Worm (Caenorhabditis elegans) whole organism, early embryonic: ENCODE measurements around the gene R160.10.

ENCODE experiments used
- F13C5.2 ChIP-seq: sonication (generic microtip); optimal IDR thresholded peaks from 2 replicates; lab custom pipeline; 2017; ENCODE audit warnings: mild to moderate bottlenecking, missing genetic modification characterization, inconsistent platforms, missing compliant biosample characterization
- ama-1 ChIP-seq: fragments of 150-350 bp; optimal IDR thresholded peaks from 2 replicates; lab custom pipeline; 2014
- hmg-4 ChIP-seq: fragments of 200-800 bp; sonication (Bioruptor generic); optimal IDR thresholded peaks from 2 replicates; lab custom pipeline; 2018; ENCODE audit warnings: mild to moderate bottlenecking, missing genetic modification characterization, missing compliant biosample characterization
- pes-1 ChIP-seq: fragments of 200-800 bp; sonication (Bioruptor generic); IDR thresholded peaks from 2 replicates; pipeline ENCODE4 v1.3.6; 2022; ENCODE audit warnings: missing genetic modification reagents, missing genetic modification characterization, missing compliant biosample characterization
- scrt-1 ChIP-seq: fragments of 200-800 bp; sonication (Bioruptor generic); IDR thresholded peaks from 2 replicates; pipeline ENCODE4 v1.3.6; 2022; ENCODE audit warnings: missing genetic modification characterization, missing compliant biosample characterization
- sea-1 ChIP-seq: fragments of 200-800 bp; sonication (Bioruptor generic); conservative IDR thresholded peaks from 2 replicates; pipeline ENCODE4 v1.3.6; 2022; ENCODE audit warnings: missing genetic modification characterization, missing compliant biosample characterization
- tbx-11 ChIP-seq: fragments of 200-800 bp; sonication (Bioruptor generic); IDR thresholded peaks from 2 replicates; pipeline ENCODE4 v1.3.6; 2022; ENCODE audit warnings: missing genetic modification characterization, missing compliant biosample characterization
- tra-4 ChIP-seq: sonication (generic microtip); optimal IDR thresholded peaks from 2 replicates; lab custom pipeline; 2017; ENCODE audit warnings: missing genetic modification characterization, missing compliant biosample characterization

DNA sequence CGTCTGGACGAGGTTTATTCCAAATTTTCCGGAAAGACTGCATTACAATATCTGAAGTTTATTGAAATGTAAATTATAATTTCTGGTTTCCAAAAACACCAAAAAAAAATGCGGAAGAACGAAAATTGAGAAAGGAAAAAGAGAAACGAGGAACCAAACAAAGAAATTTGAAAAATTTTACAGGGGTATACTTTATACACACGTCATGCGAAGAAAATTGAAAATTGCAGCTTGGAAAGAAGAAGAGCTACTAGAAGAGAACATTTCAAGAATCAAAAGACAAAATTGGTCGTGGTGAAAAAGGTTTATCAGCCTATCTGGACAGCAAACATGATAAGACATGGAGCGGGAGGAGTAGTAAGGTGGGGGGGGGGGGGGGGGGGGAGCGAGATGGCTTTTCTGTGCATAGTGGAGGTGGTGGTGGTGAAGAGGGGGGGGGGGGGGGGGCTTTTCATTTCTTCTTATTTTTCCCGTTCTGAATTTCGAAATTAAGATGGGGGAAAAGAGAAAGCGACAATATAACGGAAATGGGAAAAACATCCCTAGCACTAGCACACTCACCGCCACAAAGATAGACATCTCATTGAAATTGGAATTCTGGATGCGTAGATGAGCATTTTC, 16.1 kb upstream of the R160.10 start, which contains the start of gene lst-2:
- no peak for TF ChIP-seq pes-1
- TF ChIP-seq ama-1 (lab: Kevin White, UChicago) = no peak
- no peak for TF ChIP-seq hmg-4 (GFP tag; lab: Kevin White, UChicago)
- TF ChIP-seq tbx-11 (GFP tag; lab: Robert Waterston, UW) = no peak
- TF ChIP-seq sea-1 (GFP tag; lab: Robert Waterston, UW) = no peak
- TF ChIP-seq F13C5.2 (tag; lab: Kevin White, UChicago) = no peak
- TF ChIP-seq tra-4 = no peak
- TF ChIP-seq scrt-1 (GFP tag; lab: Robert Waterston, UW) = no peak
